Worm (Caenorhabditis elegans) whole organism, late embryonic: ENCODE results near the gene acy-4.

Experiments used
- ama-1 ChIP-seq: fragments of 150-350 bp; optimal IDR thresholded peaks from 2 replicates; lab custom pipeline; 2014
- fkh-10 ChIP-seq: fragments of 150-350 bp; optimal IDR thresholded peaks from 2 replicates; lab custom pipeline; 2014; ENCODE audit warnings: missing biosample characterization, missing genetic modification reagents, missing genetic modification characterization
- pag-3 ChIP-seq: sonication (generic microtip); optimal IDR thresholded peaks from 2 replicates; lab custom pipeline; 2016; ENCODE audit warnings: missing compliant biosample characterization, missing genetic modification characterization, borderline replicate concordance

DNA sequence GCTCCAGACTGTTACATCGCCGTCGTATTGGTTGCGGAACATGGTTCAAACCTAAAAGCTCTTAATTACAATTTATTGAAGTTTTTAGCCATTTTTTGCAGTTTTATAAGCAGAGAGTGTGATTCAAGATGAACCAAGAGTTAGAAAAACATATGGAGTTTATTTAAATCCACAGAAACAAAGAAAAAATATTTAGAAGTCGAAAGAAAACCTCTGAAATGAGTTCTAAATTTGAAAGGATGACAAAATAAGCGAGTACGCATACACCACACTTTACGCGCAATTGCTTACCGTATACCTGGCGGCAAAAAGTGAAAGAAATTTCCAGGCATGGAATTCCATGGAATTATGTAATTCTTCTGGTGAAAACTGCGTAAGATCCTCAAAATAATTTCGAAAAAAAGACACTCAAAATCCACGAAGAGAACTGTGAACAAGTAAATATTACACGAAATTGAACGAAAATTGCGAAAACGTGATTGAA lies 46.4 kb downstream of the acy-4 start, which contains the start of gene pas-6:
- TF ChIP-seq ama-1 (lab: Kevin White, UChicago) (no peak), pag-3 (tag; lab: Kevin White, UChicago) (no peak), fkh-10 (GFP tag; lab: Kevin White, UChicago) (no peak)
